Worm (Caenorhabditis elegans) whole organism, midembryonic: ENCODE measurements around the gene Y59H11AM.4.

Experiments used
- klf-2 ChIP-seq: fragments of 200-800 bp; sonication (Bioruptor generic); conservative IDR thresholded peaks from 2 replicates; pipeline ENCODE4 v1.3.6; 2022; ENCODE audit warnings: missing genetic modification reagents, missing genetic modification characterization, missing compliant biosample characterization
- med-1 ChIP-seq: sonication (generic microtip); optimal IDR thresholded peaks from 2 replicates; lab custom pipeline; 2017; ENCODE audit warnings: missing genetic modification characterization, mild to moderate bottlenecking, missing compliant biosample characterization, antibody characterized with exemption, missing genetic modification reagents; ENCODE audit not compliant: insufficient read depth
- tab-1 ChIP-seq: fragments of 200-800 bp; sonication (Bioruptor generic); IDR thresholded peaks from 2 replicates; pipeline ENCODE4 v1.3.6; 2022; ENCODE audit warnings: missing genetic modification characterization, missing compliant biosample characterization
- ztf-23 ChIP-seq: fragments of 200-800 bp; sonication (Bioruptor generic); IDR thresholded peaks from 2 replicates; pipeline ENCODE4 v1.3.6; 2022; ENCODE audit warnings: missing genetic modification reagents, missing genetic modification characterization, missing compliant biosample characterization

DNA sequence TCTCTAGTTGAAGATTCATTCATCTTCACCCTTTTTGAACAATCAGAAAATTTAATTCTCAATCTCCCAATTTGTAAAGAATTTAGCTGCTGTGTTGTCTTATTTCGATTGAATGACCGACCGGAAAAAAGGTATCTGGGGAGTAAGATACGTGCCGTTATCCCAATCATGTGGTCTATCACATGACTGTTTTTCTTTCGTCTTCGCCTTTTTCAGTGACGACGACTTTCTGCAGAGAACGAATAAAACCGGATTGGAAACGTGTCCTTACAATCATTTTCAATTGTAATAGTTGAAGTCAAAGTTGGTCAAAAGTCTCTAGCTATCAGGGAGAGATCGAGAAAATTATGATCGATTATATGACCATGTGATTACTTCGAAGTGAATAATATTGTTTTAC is 41.1 kb downstream of the Y59H11AM.4 start:
- TF ChIP-seq klf-2 (no peak), tab-1 (GFP tag; lab: Robert Waterston, UW) (no peak), ztf-23 (GFP tag; lab: Robert Waterston, UW) (no peak), med-1 (GFP tag; lab: Kevin White, UChicago) (no peak)
